Worm (Caenorhabditis elegans) whole organism, L1 larva: ENCODE results near the gene F10E7.9.
"Not testable (repeated sequence)": the region's sequence is repeated elsewhere in the genome, so short reads cannot be mapped to it uniquely, and the experiment has no call there.

ENCODE experiments used
- C04F5.9 ChIP-seq: sonication (generic microtip); optimal IDR thresholded peaks from 2 replicates; lab custom pipeline; 2016; ENCODE audit warnings: missing genetic modification characterization, missing compliant biosample characterization
- C16A3.4 ChIP-seq: fragments of 150-350 bp; optimal IDR thresholded peaks from 2 replicates; lab custom pipeline; 2014; ENCODE audit warnings: missing biosample characterization, missing genetic modification characterization
- F16B12.6 ChIP-seq: fragments of 150-350 bp; optimal IDR thresholded peaks from 2 replicates; lab custom pipeline; 2014; ENCODE audit warnings: missing biosample characterization, missing genetic modification characterization
- Y116A8C.19 ChIP-seq: sonication (generic microtip); optimal IDR thresholded peaks from 2 replicates; lab custom pipeline; 2016; ENCODE audit warnings: missing compliant biosample characterization, missing genetic modification characterization, borderline replicate concordance
- aha-1 ChIP-seq: fragments of 150-350 bp; optimal IDR thresholded peaks from 2 replicates; lab custom pipeline; 2014; ENCODE audit warnings: missing biosample characterization, missing genetic modification characterization
- alr-1 ChIP-seq: fragments of 200-800 bp; sonication (Bioruptor generic); optimal IDR thresholded peaks from 2 replicates; lab custom pipeline; 2018; ENCODE audit warnings: borderline replicate concordance, mild to moderate bottlenecking, missing genetic modification characterization, missing compliant biosample characterization
- aly-2 ChIP-seq: fragments of 150-350 bp; optimal IDR thresholded peaks from 2 replicates; lab custom pipeline; 2014; ENCODE audit warnings: missing biosample characterization, missing genetic modification characterization
- ceh-8 ChIP-seq: fragments of 200-800 bp; sonication (Bioruptor generic); optimal IDR thresholded peaks from 2 replicates; lab custom pipeline; 2018; ENCODE audit warnings: mild to moderate bottlenecking, missing genetic modification characterization, moderate library complexity, missing compliant biosample characterization
- ceh-88 ChIP-seq: fragments of 200-800 bp; sonication (Bioruptor generic); IDR thresholded peaks from 2 replicates; pipeline ENCODE4 v1.3.6; 2022; ENCODE audit warnings: missing genetic modification characterization, missing compliant biosample characterization
- ceh-90 ChIP-seq: sonication (generic microtip); optimal IDR thresholded peaks from 2 replicates; lab custom pipeline; 2016; ENCODE audit warnings: missing genetic modification characterization, missing compliant biosample characterization
- dpl-1 ChIP-seq, 3 experiments: fragments of 150-350 bp in 2 of 3; sonication (generic microtip) in 1 of 3; optimal IDR thresholded peaks; 2 replicates each; lab custom pipeline; 2014 to 2017; ENCODE audit warnings: missing biosample characterization in 3 of 3, missing genetic modification characterization in 3 of 3, missing genetic modification reagents in 3 of 3
- efl-1 ChIP-seq, 4 experiments: fragments of 150-350 bp; optimal IDR thresholded peaks in 3 of 4; peaks in 1 of 4; 1 replicate in 1 of 4; 2 replicates in 3 of 4; lab custom pipeline; 2014; ENCODE audit warnings: missing biosample characterization in 2 of 4, missing genetic modification characterization in 2 of 4, missing genetic modification reagents in 2 of 4
- efl-3 ChIP-seq: fragments of 200-800 bp; sonication (Bioruptor generic); optimal IDR thresholded peaks from 2 replicates; lab custom pipeline; 2018; ENCODE audit warnings: mild to moderate bottlenecking, missing genetic modification characterization, missing compliant biosample characterization
- egl-27 ChIP-seq, 2 experiments: fragments of 150-350 bp in 1 of 2; sonication (generic microtip); optimal IDR thresholded peaks; 3 replicates each; lab custom pipeline; 2017 to 2018; ENCODE audit warnings: missing biosample characterization in 2 of 2, missing genetic modification characterization in 2 of 2, missing genetic modification reagents in 2 of 2
- elt-2 ChIP-seq: sonication (generic microtip); optimal IDR thresholded peaks from 2 replicates; lab custom pipeline; 2016; ENCODE audit warnings: missing genetic modification characterization, mild to moderate bottlenecking, inconsistent platforms, missing compliant biosample characterization, missing genetic modification reagents
- ets-5 ChIP-seq: fragments of 200-800 bp; sonication (Bioruptor generic); IDR thresholded peaks from 2 replicates; pipeline ENCODE4 v1.3.6; 2022; ENCODE audit warnings: missing genetic modification characterization, missing compliant biosample characterization
- fkh-10 ChIP-seq: sonication (generic microtip); optimal IDR thresholded peaks from 2 replicates; lab custom pipeline; 2017; ENCODE audit warnings: missing biosample characterization, missing genetic modification reagents, missing genetic modification characterization
- hlh-17 ChIP-seq: fragments of 200-800 bp; sonication (Bioruptor generic); optimal IDR thresholded peaks from 2 replicates; lab custom pipeline; 2018; ENCODE audit warnings: missing genetic modification characterization, mild to moderate bottlenecking, missing compliant biosample characterization, moderate library complexity, borderline replicate concordance
- irx-1 ChIP-seq: sonication (generic microtip); optimal IDR thresholded peaks from 2 replicates; lab custom pipeline; 2016; ENCODE audit warnings: missing genetic modification characterization, missing compliant biosample characterization
- isw-1 ChIP-seq: fragments of 200-800 bp; sonication (Bioruptor generic); IDR thresholded peaks from 2 replicates; pipeline ENCODE4 v1.3.6; 2022; ENCODE audit warnings: missing genetic modification characterization, missing compliant biosample characterization
- lin-13 ChIP-seq: fragments of 150-350 bp; optimal IDR thresholded peaks from 2 replicates; lab custom pipeline; 2014; ENCODE audit warnings: missing biosample characterization, missing genetic modification reagents, missing genetic modification characterization
- lin-14 ChIP-seq: fragments of 200-800 bp; sonication (Bioruptor generic); optimal IDR thresholded peaks from 2 replicates; lab custom pipeline; 2018; ENCODE audit warnings: mild to moderate bottlenecking, missing genetic modification characterization, moderate library complexity, missing compliant biosample characterization
- lin-15B ChIP-seq: fragments of 150-350 bp; sonication (generic microtip); optimal IDR thresholded peaks from 3 replicates; lab custom pipeline; 2014; ENCODE audit warnings: missing biosample characterization, missing genetic modification characterization
- lin-35 ChIP-seq, 2 experiments: fragments of 150-350 bp; optimal IDR thresholded peaks; 2 replicates each; lab custom pipeline; 2014; ENCODE audit warnings: missing biosample characterization in 2 of 2, missing genetic modification characterization in 2 of 2, missing genetic modification reagents in 2 of 2
- lsy-2 ChIP-seq, 2 experiments: fragments of 150-350 bp; optimal IDR thresholded peaks; 2 replicates each; lab custom pipeline; 2014; ENCODE audit warnings: missing biosample characterization in 2 of 2, missing genetic modification characterization in 2 of 2
- mab-9 ChIP-seq: fragments of 200-800 bp; sonication (Bioruptor generic); IDR thresholded peaks from 2 replicates; pipeline ENCODE4 v1.3.6; 2022; ENCODE audit warnings: missing genetic modification reagents, missing genetic modification characterization, missing compliant biosample characterization
- mdl-1 ChIP-seq, 2 experiments: fragments of 150-350 bp; optimal IDR thresholded peaks; 2 replicates each; lab custom pipeline; 2014 to 2017; ENCODE audit warnings: missing biosample characterization in 2 of 2, missing genetic modification characterization in 2 of 2, inconsistent platforms in 1 of 2
- nhr-11 ChIP-seq: fragments of 150-350 bp; optimal IDR thresholded peaks from 2 replicates; lab custom pipeline; 2014; ENCODE audit warnings: missing biosample characterization, missing genetic modification characterization
- nhr-12 ChIP-seq: sonication (generic microtip); optimal IDR thresholded peaks from 2 replicates; lab custom pipeline; 2017; ENCODE audit warnings: missing biosample characterization, missing genetic modification characterization
- nhr-19 ChIP-seq: fragments of 200-800 bp; sonication (Bioruptor generic); conservative IDR thresholded peaks from 2 replicates; pipeline ENCODE4 v1.3.6; 2022; ENCODE audit warnings: missing genetic modification characterization, missing compliant biosample characterization
- nhr-71 ChIP-seq: sonication (generic microtip); optimal IDR thresholded peaks from 2 replicates; lab custom pipeline; 2016; ENCODE audit warnings: mild to moderate bottlenecking, missing genetic modification characterization, moderate library complexity, missing compliant biosample characterization
- nhr-76 ChIP-seq: sonication (generic microtip); optimal IDR thresholded peaks from 2 replicates; lab custom pipeline; 2017; ENCODE audit warnings: missing biosample characterization, missing genetic modification characterization
- nhr-84 ChIP-seq: sonication (generic microtip); optimal IDR thresholded peaks from 2 replicates; lab custom pipeline; 2017; ENCODE audit warnings: missing biosample characterization, missing genetic modification characterization
- nhr-90 ChIP-seq: sonication (generic microtip); optimal IDR thresholded peaks from 2 replicates; lab custom pipeline; 2016; ENCODE audit warnings: mild to moderate bottlenecking, missing genetic modification characterization, missing compliant biosample characterization; ENCODE audit not compliant: poor library complexity
- pag-3 ChIP-seq: sonication (generic microtip); optimal IDR thresholded peaks from 2 replicates; lab custom pipeline; 2017; ENCODE audit warnings: missing genetic modification characterization, mild to moderate bottlenecking, missing compliant biosample characterization, antibody characterized with exemption, borderline replicate concordance; ENCODE audit not compliant: insufficient read depth
- skn-1 ChIP-seq: fragments of 150-350 bp; optimal IDR thresholded peaks from 2 replicates; lab custom pipeline; 2014; ENCODE audit warnings: missing biosample characterization, missing genetic modification characterization
- snpc-4 ChIP-seq: fragments of 150-350 bp; optimal IDR thresholded peaks from 2 replicates; lab custom pipeline; 2014; ENCODE audit warnings: missing biosample characterization, missing genetic modification characterization
- snu-23 ChIP-seq: sonication (generic microtip); optimal IDR thresholded peaks from 2 replicates; lab custom pipeline; 2016; ENCODE audit warnings: missing genetic modification characterization, missing compliant biosample characterization
- sox-4 ChIP-seq: sonication (generic microtip); optimal IDR thresholded peaks from 2 replicates; lab custom pipeline; 2016; ENCODE audit warnings: missing genetic modification characterization, missing compliant biosample characterization
- tbx-2 ChIP-seq: sonication (generic microtip); optimal IDR thresholded peaks from 2 replicates; lab custom pipeline; 2016; ENCODE audit warnings: missing genetic modification characterization, missing compliant biosample characterization
- unc-98 ChIP-seq: fragments of 200-800 bp; sonication (Bioruptor generic); IDR thresholded peaks from 2 replicates; pipeline ENCODE4 v1.3.6; 2022; ENCODE audit warnings: missing genetic modification characterization, missing compliant biosample characterization
- xbp-1 ChIP-seq: sonication (generic microtip); optimal IDR thresholded peaks from 2 replicates; lab custom pipeline; 2016; ENCODE audit warnings: missing genetic modification characterization, missing compliant biosample characterization
- zag-1 ChIP-seq: fragments of 150-350 bp; optimal IDR thresholded peaks from 2 replicates; lab custom pipeline; 2014; ENCODE audit warnings: missing biosample characterization, missing genetic modification characterization

Gene F10E7.9

DNA sequence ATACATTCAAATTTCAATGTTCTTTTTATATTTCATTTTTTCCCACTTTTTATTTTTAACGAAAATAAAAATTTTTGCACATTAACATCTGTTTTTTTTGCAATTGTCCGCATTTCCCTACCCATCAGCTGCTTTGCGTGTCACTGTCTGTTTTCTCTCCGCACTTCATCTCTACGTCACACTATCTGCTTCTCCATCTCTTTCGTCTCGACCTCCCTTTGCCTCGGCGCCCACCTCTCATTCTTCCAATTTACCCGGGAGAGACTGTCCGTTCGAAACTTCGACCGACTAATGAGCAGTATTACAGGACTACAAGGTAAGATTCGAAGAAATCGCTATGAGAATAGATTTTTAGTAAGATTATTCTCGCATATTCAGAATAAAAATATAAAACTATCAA lies 45.5 kb upstream of the F10E7.9 start, which contains the start of gene C27H5.2 (continued):
- TF ChIP-seq lin-15B (tag; lab: Kevin White, UChicago) (no peak), xbp-1 (tag; lab: Kevin White, UChicago) (peak; percentile 12), irx-1 (tag; lab: Kevin White, UChicago) (no peak), nhr-71 (peak; percentile 13)
- TF ChIP-seq, all 84 proteins: peak for 11

- TF ChIP-seq efl-1 (optimal IDR thresholded peaks at IDR 0.05; lab: Kevin White, UChicago), result no peak
- peak in 1 of 2 experiments; percentile 28 for TF ChIP-seq efl-1 (GFP tag; optimal IDR thresholded peaks at IDR 0.05 in 1 of 2; lab: Kevin White, UChicago)
- peak; percentile 19 for TF ChIP-seq ceh-8
- TF ChIP-seq C16A3.4, result no peak
- no peak for TF ChIP-seq hlh-17
- no peak for TF ChIP-seq mab-9 (GFP tag; lab: Robert Waterston, UW)
- TF ChIP-seq, all 84 proteins: peak for 2
Measured at ce11 chrII:7154711-7155110, 44.9 kb upstream of the F10E7.9 start.

DNA sequence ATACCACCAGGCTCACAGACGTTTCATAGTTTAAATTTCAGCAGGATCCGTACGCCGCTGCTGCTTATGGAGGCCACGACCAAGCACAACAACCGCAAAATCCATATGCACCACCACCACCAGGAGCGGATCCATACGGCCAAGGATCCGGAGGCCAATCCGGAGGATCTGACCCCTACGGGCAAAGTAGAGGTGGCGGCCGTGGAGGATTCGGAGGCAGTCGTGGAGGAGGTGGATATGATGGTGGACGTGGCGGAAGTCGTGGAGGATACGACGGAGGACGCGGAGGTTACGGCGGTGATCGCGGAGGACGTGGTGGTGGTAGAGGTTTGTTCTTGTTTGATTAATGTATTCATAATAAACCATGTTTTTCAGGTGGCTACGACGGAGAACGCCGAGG lies 43.2 kb upstream of the F10E7.9 start:
- TF ChIP-seq efl-1 (optimal IDR thresholded peaks at IDR 0.05; lab: Kevin White, UChicago), result not testable (repeated sequence)
- peak in 1 of 2 experiments; percentile 50 for TF ChIP-seq efl-1 (GFP tag; optimal IDR thresholded peaks at IDR 0.05 in 1 of 2; lab: Kevin White, UChicago)

- TF ChIP-seq Y116A8C.19 (tag; lab: Kevin White, UChicago), result no peak
- TF ChIP-seq C16A3.4, result peak; percentile 96
- TF ChIP-seq zag-1 (tag; lab: Kevin White, UChicago), result peak; percentile 41
- peak; percentile 97 for TF ChIP-seq lin-14 (GFP tag; lab: Kevin White, UChicago)
- TF ChIP-seq snpc-4 (tag; lab: Kevin White, UChicago), result peak; percentile 92
- peak; percentile 90 to 94 for TF ChIP-seq lin-35 (GFP tag; optimal IDR thresholded peaks at IDR 0.05; lab: Kevin White, UChicago)
- TF ChIP-seq nhr-12 (tag; lab: Kevin White, UChicago), result no peak
- peak; percentile 93 for TF ChIP-seq sox-4 (tag; lab: Kevin White, UChicago)
- peak; percentile 94 for TF ChIP-seq aly-2 (tag; lab: Kevin White, UChicago)
- peak in 1 of 2 experiments; percentile 88 for TF ChIP-seq mdl-1 (tag; optimal IDR thresholded peaks at IDR 0.05; lab: Kevin White, UChicago)
- peak; percentile 93 for TF ChIP-seq C04F5.9
- TF ChIP-seq ceh-90, result peak; percentile 61
- TF ChIP-seq irx-1 (tag; lab: Kevin White, UChicago), result peak; percentile 95
- no peak for TF ChIP-seq alr-1 (tag; lab: Kevin White, UChicago)
- peak; percentile 95 for TF ChIP-seq ceh-8
- TF ChIP-seq egl-27 (tag; optimal IDR thresholded peaks at IDR 0.05; lab: Kevin White, UChicago), result peak in 1 of 2 experiments; percentile 24
- peak; percentile 97 for TF ChIP-seq tbx-2
- peak; percentile 84 for TF ChIP-seq aha-1 (tag; lab: Kevin White, UChicago)
- no peak for TF ChIP-seq nhr-84 (tag; lab: Kevin White, UChicago)
- peak; percentile 81 for TF ChIP-seq ceh-88 (GFP tag; lab: Robert Waterston, UW)
- no peak for TF ChIP-seq nhr-76 (tag; lab: Kevin White, UChicago)
- TF ChIP-seq snu-23 (GFP tag; lab: Kevin White, UChicago), result peak; percentile 99
- no peak for TF ChIP-seq ets-5 (GFP tag; lab: Robert Waterston, UW)
- TF ChIP-seq lin-13 (GFP tag; lab: Kevin White, UChicago), result peak; percentile 94
- TF ChIP-seq isw-1 (GFP tag; lab: Robert Waterston, UW), result peak; percentile 97
- peak; percentile 75 for TF ChIP-seq pag-3
- no peak for TF ChIP-seq hlh-17
- TF ChIP-seq fkh-10 (GFP tag; lab: Kevin White, UChicago), result peak; percentile 74
- TF ChIP-seq elt-2 (tag; lab: Kevin White, UChicago), result peak; percentile 93
- TF ChIP-seq F16B12.6 (tag; lab: Kevin White, UChicago), result peak; percentile 78
- peak; percentile 86 to 91 (median 88) for TF ChIP-seq dpl-1 (GFP tag; optimal IDR thresholded peaks at IDR 0.05; lab: Kevin White, UChicago)
- TF ChIP-seq unc-98 (GFP tag; lab: Robert Waterston, UW), result peak; percentile 83
- peak; percentile 97 for TF ChIP-seq lsy-2 (tag; optimal IDR thresholded peaks at IDR 0.05; lab: Kevin White, UChicago)
- peak; percentile 98 for TF ChIP-seq skn-1
- TF ChIP-seq nhr-19, result peak; percentile 97
- TF ChIP-seq efl-3 (GFP tag; lab: Kevin White, UChicago), result peak; percentile 70
- TF ChIP-seq nhr-11 (tag; lab: Kevin White, UChicago), result peak; percentile 95
- peak; percentile 97 for TF ChIP-seq nhr-90 (tag; lab: Kevin White, UChicago)
Measured at ce11 chrII:7151969-7152631, 42.2 kb upstream of the F10E7.9 start, which contains the start of gene fust-1. fust-1 (plus strand) TSS chrII:7152581.
